Fruit fly (Drosophila melanogaster) whole organism, embryonic: ENCODE measurements around the gene CG5050.

ENCODE experiments used
- Abd-B ChIP-seq: fragments of 200-800 bp; sonication (Bioruptor generic); optimal IDR thresholded peaks from 2 replicates; lab custom pipeline; 2018; ENCODE audit warnings: missing biosample characterization, mild to moderate bottlenecking, missing genetic modification characterization, moderate library complexity
- Awh ChIP-seq: fragments of 200-800 bp; sonication (Bioruptor generic); IDR thresholded peaks from 2 replicates; pipeline ENCODE4, ENCODE4 v1.3.6; 2022; ENCODE audit warnings: missing biosample characterization, missing genetic modification characterization
- Bdp1 ChIP-seq: fragments of 200-800 bp; sonication (Bioruptor generic); optimal IDR thresholded peaks from 3 replicates; lab custom pipeline; 2016; ENCODE audit warnings: missing biosample characterization, missing genetic modification characterization
- C15 ChIP-seq: fragments of 200-800 bp; sonication (Bioruptor generic); IDR thresholded peaks from 3 replicates; pipeline ENCODE4 v1.3.6; 2022; ENCODE audit warnings: missing biosample characterization, missing genetic modification characterization
- CG11456 ChIP-seq: fragments of 200-800 bp; sonication (Bioruptor generic); IDR thresholded peaks from 3 replicates; pipeline ENCODE4 v1.3.6; 2022; ENCODE audit warnings: missing biosample characterization, missing genetic modification characterization
- CG12104 ChIP-seq: fragments of 200-800 bp; sonication (Bioruptor generic); optimal IDR thresholded peaks from 3 replicates; lab custom pipeline; 2016; ENCODE audit warnings: missing biosample characterization, missing genetic modification characterization
- CG12659 ChIP-seq: fragments of 200-800 bp; sonication (Bioruptor generic); optimal IDR thresholded peaks from 3 replicates; lab custom pipeline; 2017; ENCODE audit warnings: mild to moderate bottlenecking, missing biosample characterization, missing genetic modification reagents, missing genetic modification characterization
- CG13123 ChIP-seq: fragments of 200-800 bp; sonication (Bioruptor generic); optimal IDR thresholded peaks from 2 replicates; lab custom pipeline; 2016; ENCODE audit warnings: missing biosample characterization, missing genetic modification characterization
- CG15073 ChIP-seq: fragments of 200-800 bp; sonication (Bioruptor generic); optimal IDR thresholded peaks from 2 replicates; lab custom pipeline; 2016; ENCODE audit warnings: missing biosample characterization, missing genetic modification characterization
- CG1647 ChIP-seq: fragments of 200-800 bp; sonication (Bioruptor generic); optimal IDR thresholded peaks from 3 replicates; lab custom pipeline; 2016; ENCODE audit warnings: missing biosample characterization, missing genetic modification characterization
- CG1832 ChIP-seq: fragments of 200-800 bp; sonication (Bioruptor generic); optimal IDR thresholded peaks from 2 replicates; lab custom pipeline; 2017; ENCODE audit warnings: missing biosample characterization, mild to moderate bottlenecking, missing genetic modification characterization, inconsistent platforms
- CG2120 ChIP-seq: fragments of 200-800 bp; sonication (Bioruptor generic); optimal IDR thresholded peaks from 3 replicates; lab custom pipeline; 2016; ENCODE audit warnings: missing biosample characterization, missing genetic modification characterization
- CG2129 ChIP-seq: fragments of 200-800 bp; sonication (Bioruptor generic); IDR thresholded peaks from 2 replicates; pipeline ENCODE4 v1.3.6; 2022; ENCODE audit warnings: missing biosample characterization, missing genetic modification characterization; ENCODE audit not compliant: partially characterized antibody
- CG30431 ChIP-seq: fragments of 200-800 bp; sonication (Bioruptor generic); optimal IDR thresholded peaks from 2 replicates; lab custom pipeline; 2017; ENCODE audit warnings: missing biosample characterization, missing genetic modification characterization
- CG31224 ChIP-seq: fragments of 200-800 bp; sonication (Bioruptor generic); IDR thresholded peaks from 2 replicates; pipeline ENCODE4 v1.3.6; 2022; ENCODE audit warnings: missing biosample characterization, missing genetic modification characterization
- CG31365 ChIP-seq: fragments of 200-800 bp; sonication (Bioruptor generic); optimal IDR thresholded peaks from 2 replicates; lab custom pipeline; 2018; ENCODE audit warnings: missing biosample characterization, mild to moderate bottlenecking, missing genetic modification characterization
- CG3163 ChIP-seq: fragments of 200-800 bp; sonication (Bioruptor generic); optimal IDR thresholded peaks from 3 replicates; lab custom pipeline; 2016; ENCODE audit warnings: missing biosample characterization, missing genetic modification characterization
- CG34376 ChIP-seq: fragments of 200-800 bp; sonication (Bioruptor generic); optimal IDR thresholded peaks from 2 replicates; lab custom pipeline; 2018; ENCODE audit warnings: missing biosample characterization, mild to moderate bottlenecking, missing genetic modification characterization
- CG6272 ChIP-seq: fragments of 200-800 bp; sonication (Bioruptor generic); IDR thresholded peaks from 2 replicates; pipeline ENCODE4 v1.3.6; 2022; ENCODE audit warnings: missing biosample characterization, missing genetic modification characterization
- CG6765 ChIP-seq: fragments of 200-800 bp; sonication (Bioruptor generic); optimal IDR thresholded peaks from 3 replicates; lab custom pipeline; 2017; ENCODE audit warnings: missing biosample characterization, mild to moderate bottlenecking, missing genetic modification characterization
- CG7372 ChIP-seq: fragments of 200-800 bp; sonication (Bioruptor generic); IDR thresholded peaks from 2 replicates; pipeline ENCODE4 v1.3.6; 2022; ENCODE audit warnings: missing biosample characterization, missing genetic modification characterization
- CG7963 ChIP-seq: fragments of 200-800 bp; sonication (Bioruptor generic); IDR thresholded peaks from 3 replicates; pipeline ENCODE4 v1.3.6; 2022; ENCODE audit warnings: missing biosample characterization, missing genetic modification characterization; ENCODE audit not compliant: partially characterized antibody
- CG9215 ChIP-seq: fragments of 200-800 bp; sonication (Bioruptor generic); IDR thresholded peaks from 2 replicates; pipeline ENCODE4 v1.3.6; 2022; ENCODE audit warnings: missing biosample characterization, missing genetic modification characterization
- CG9876 ChIP-seq: fragments of 200-800 bp; sonication (Bioruptor generic); optimal IDR thresholded peaks from 2 replicates; lab custom pipeline; 2016; ENCODE audit warnings: missing biosample characterization, missing genetic modification characterization
- Dref ChIP-seq: fragments of 200-800 bp; sonication (Bioruptor generic); IDR thresholded peaks from 2 replicates; pipeline ENCODE4 v1.3.6; 2022; ENCODE audit warnings: missing biosample characterization, missing genetic modification characterization
- H15 ChIP-seq: fragments of 200-800 bp; sonication (Bioruptor generic); IDR thresholded peaks from 3 replicates; pipeline ENCODE4 v1.3.6; 2022; ENCODE audit warnings: missing biosample characterization, missing genetic modification characterization
- Hr51 ChIP-seq, 2 experiments: fragments of 200-800 bp; sonication (Bioruptor generic); optimal IDR thresholded peaks; 2 replicates in 1 of 2; 3 replicates in 1 of 2; lab custom pipeline; 2016 to 2018; ENCODE audit warnings: missing biosample characterization in 2 of 2, missing genetic modification characterization in 2 of 2, mild to moderate bottlenecking in 1 of 2, moderate library complexity in 1 of 2
- Lhr ChIP-seq: fragments of 200-800 bp; sonication (Bioruptor generic); optimal IDR thresholded peaks from 3 replicates; lab custom pipeline; 2017; ENCODE audit warnings: mild to moderate bottlenecking, missing biosample characterization, missing genetic modification reagents, missing genetic modification characterization
- Myb ChIP-seq: fragments of 200-800 bp; sonication (Bioruptor generic); optimal IDR thresholded peaks from 2 replicates; lab custom pipeline; 2016; ENCODE audit warnings: missing biosample characterization, missing genetic modification characterization
- NFAT ChIP-seq: fragments of 200-800 bp; sonication (Bioruptor generic); IDR thresholded peaks from 2 replicates; pipeline ENCODE4 v1.3.6; 2022; ENCODE audit warnings: missing biosample characterization, missing genetic modification characterization
- Optix ChIP-seq: fragments of 200-800 bp; sonication (Bioruptor generic); IDR thresholded peaks from 3 replicates; pipeline ENCODE4 v1.3.6; 2022; ENCODE audit warnings: missing biosample characterization, missing genetic modification characterization
- Side ChIP-seq: fragments of 200-800 bp; sonication (Bioruptor generic); optimal IDR thresholded peaks from 2 replicates; lab custom pipeline; 2016; ENCODE audit warnings: missing biosample characterization, missing genetic modification characterization
- Usf ChIP-seq: fragments of 200-800 bp; sonication (Bioruptor generic); optimal IDR thresholded peaks from 2 replicates; lab custom pipeline; 2017; ENCODE audit warnings: missing genotype, missing biosample characterization, missing genetic modification characterization
- Vsx1 ChIP-seq: fragments of 200-800 bp; sonication (Bioruptor generic); optimal IDR thresholded peaks from 2 replicates; lab custom pipeline; 2017; ENCODE audit warnings: missing biosample characterization, mild to moderate bottlenecking, missing genetic modification characterization, missing genetic modification reagents
- al ChIP-seq: fragments of 200-800 bp; sonication (Bioruptor generic); IDR thresholded peaks from 2 replicates; pipeline ENCODE4 v1.3.6; 2022; ENCODE audit warnings: missing biosample characterization, missing genetic modification characterization
- crp ChIP-seq, 2 experiments: fragments of 200-800 bp; sonication (Bioruptor generic); optimal IDR thresholded peaks; 2 replicates in 1 of 2; 3 replicates in 1 of 2; lab custom pipeline; 2017; ENCODE audit warnings: missing biosample characterization in 2 of 2, missing genetic modification characterization in 2 of 2, mild to moderate bottlenecking in 1 of 2, moderate library complexity in 1 of 2
- dmrt99B ChIP-seq: fragments of 200-800 bp; sonication (Bioruptor generic); optimal IDR thresholded peaks from 2 replicates; lab custom pipeline; 2018; ENCODE audit warnings: missing biosample characterization, mild to moderate bottlenecking, missing genetic modification characterization, moderate library complexity
- eve ChIP-seq, 2 experiments: fragments of >200 bp; optimal IDR thresholded peaks; 2 replicates each; lab custom pipeline; 2017; ENCODE audit warnings: missing biosample characterization in 2 of 2, missing genetic modification characterization in 2 of 2
- ewg ChIP-seq: fragments of 200-800 bp; sonication (Bioruptor generic); optimal IDR thresholded peaks from 3 replicates; lab custom pipeline; 2017; ENCODE audit warnings: mild to moderate bottlenecking, missing biosample characterization, missing genetic modification reagents, missing genetic modification characterization
- fd3F ChIP-seq: fragments of 200-800 bp; sonication (Bioruptor generic); optimal IDR thresholded peaks from 2 replicates; lab custom pipeline; 2018; ENCODE audit warnings: missing biosample characterization, mild to moderate bottlenecking, missing genetic modification characterization, moderate library complexity
- gro ChIP-seq: fragments of 200-800 bp; sonication (Bioruptor generic); optimal IDR thresholded peaks from 2 replicates; lab custom pipeline; 2016; ENCODE audit warnings: missing biosample characterization, missing genetic modification characterization
- gt ChIP-seq: fragments of 200-800 bp; sonication (Bioruptor generic); IDR thresholded peaks from 2 replicates; pipeline ENCODE4 v1.3.6; 2022; ENCODE audit warnings: missing biosample characterization, missing genetic modification characterization
- inv ChIP-seq: fragments of 200-800 bp; sonication (Bioruptor generic); IDR thresholded peaks from 2 replicates; pipeline ENCODE4 v1.3.6; 2022; ENCODE audit warnings: missing biosample characterization, missing genetic modification characterization; ENCODE audit not compliant: partially characterized antibody
- kni ChIP-seq: fragments of 200-800 bp; sonication (Bioruptor generic); optimal IDR thresholded peaks from 3 replicates; lab custom pipeline; 2017; ENCODE audit warnings: mild to moderate bottlenecking, missing biosample characterization, missing genetic modification reagents, missing genetic modification characterization
- mam ChIP-seq: fragments of 200-800 bp; sonication (Bioruptor generic); optimal IDR thresholded peaks from 3 replicates; lab custom pipeline; 2016; ENCODE audit warnings: missing biosample characterization, missing genetic modification characterization
- repo ChIP-seq: fragments of 200-800 bp; sonication (Bioruptor generic); optimal IDR thresholded peaks from 2 replicates; lab custom pipeline; 2016; ENCODE audit warnings: missing biosample characterization, missing genetic modification characterization
- seq ChIP-seq: fragments of 200-800 bp; sonication (Bioruptor generic); IDR thresholded peaks from 2 replicates; pipeline ENCODE4 v1.3.6; 2022; ENCODE audit warnings: missing biosample characterization, missing genetic modification characterization
- toy ChIP-seq: fragments of 200-800 bp; sonication (Bioruptor generic); IDR thresholded peaks from 2 replicates; pipeline ENCODE4 v1.3.6; 2022; ENCODE audit warnings: missing biosample characterization, missing genetic modification characterization
- yki ChIP-seq: fragments of >200 bp; optimal IDR thresholded peaks from 3 replicates; lab custom pipeline; 2018
- zen ChIP-seq: fragments of 200-800 bp; sonication (Bioruptor generic); optimal IDR thresholded peaks from 3 replicates; lab custom pipeline; 2018; ENCODE audit warnings: missing biosample characterization, mild to moderate bottlenecking, missing genetic modification characterization, moderate library complexity

Gene CG5050

dm6 chr2L:17480943-17481580, 28.3 kb downstream of the CG5050 start, which contains the start of the genes fws and Lamtor3 (continued):
- peak; percentile 79 for TF ChIP-seq CG34376 (GFP tag; lab: Kevin White, UChicago)
- TF ChIP-seq CG11456 (GFP tag; lab: Robert Waterston, UW) = peak; percentile 99
- peak; percentile 99 for TF ChIP-seq NFAT (GFP tag; lab: Robert Waterston, UW)
- TF ChIP-seq fd3F (GFP tag; lab: Kevin White, UChicago) = peak; percentile 98
- TF ChIP-seq eve (GFP tag; optimal IDR thresholded peaks at IDR 0.05; lab: Kevin White, UChicago) = no peak
- peak; percentile 98 for TF ChIP-seq CG30431
- peak; percentile 99 for TF ChIP-seq H15 (GFP tag; lab: Robert Waterston, UW)
- 0 out of 3 replicates have a peak, but pooled peaks have one; percentile 43 for TF ChIP-seq CG7963
- peak; percentile 95 for TF ChIP-seq Vsx1 (GFP tag; lab: Kevin White, UChicago)
- TF ChIP-seq zen (tag; lab: Kevin White, UChicago) = peak; percentile 98
- TF ChIP-seq Hr51 (GFP tag; optimal IDR thresholded peaks at IDR 0.05; lab: Kevin White, UChicago) = peak; percentile 91 to 98
- peak; percentile 88 for TF ChIP-seq CG13123 (GFP tag; lab: Kevin White, UChicago)
- TF ChIP-seq CG9876 (GFP tag; lab: Kevin White, UChicago) = peak; percentile 60
- TF ChIP-seq mam (GFP tag; lab: Kevin White, UChicago) = peak; percentile 87
- peak; percentile 80 for TF ChIP-seq CG31365 (tag; lab: Kevin White, UChicago)
- TF ChIP-seq Side (GFP tag; lab: Kevin White, UChicago) = peak; percentile 72
- TF ChIP-seq gt (GFP tag; lab: Robert Waterston, UW) = peak; percentile 98
- TF ChIP-seq CG15073 = peak; percentile 79
- TF ChIP-seq Awh (GFP tag; lab: Robert Waterston, UW) = peak; percentile 99
- no peak; the same call in 1 of the 2 replicates for TF ChIP-seq inv
- peak; percentile 97 for TF ChIP-seq ewg (GFP tag; lab: Kevin White, UChicago)
- peak; percentile 74 for TF ChIP-seq Dref (GFP tag; lab: Robert Waterston, UW)
- peak; percentile 98 for TF ChIP-seq toy
- TF ChIP-seq Bdp1 (GFP tag; lab: Kevin White, UChicago) = peak; percentile 82
- TF ChIP-seq CG12104 (GFP tag; lab: Kevin White, UChicago) = peak; percentile 87
- TF ChIP-seq CG7372 (GFP tag; lab: Robert Waterston, UW) = peak; percentile 99
- peak; percentile 99 for TF ChIP-seq Optix (GFP tag; lab: Robert Waterston, UW)
- TF ChIP-seq CG12659 = peak; percentile 99
- peak; percentile 93 for TF ChIP-seq Lhr (GFP tag; lab: Kevin White, UChicago)
- TF ChIP-seq yki = no peak
- TF ChIP-seq dmrt99B = peak; percentile 98
- peak; percentile 98 for TF ChIP-seq C15 (GFP tag; lab: Robert Waterston, UW)
- peak; percentile 73 for TF ChIP-seq gro (GFP tag; lab: Kevin White, UChicago)
- TF ChIP-seq crp (GFP tag; optimal IDR thresholded peaks at IDR 0.05; lab: Kevin White, UChicago) = peak in 1 of 2 experiments; percentile 87
- TF ChIP-seq CG9215 (GFP tag; lab: Robert Waterston, UW) = peak; percentile 98
- TF ChIP-seq CG6765 = peak; percentile 91
- no peak for TF ChIP-seq kni (GFP tag; lab: Kevin White, UChicago)
- TF ChIP-seq CG2129 (GFP tag; lab: Robert Waterston, UW) = no peak
- peak; percentile 58 for TF ChIP-seq CG3163 (GFP tag; lab: Kevin White, UChicago)
- peak; percentile 97 for TF ChIP-seq Usf
- TF ChIP-seq CG6272 (GFP tag; lab: Robert Waterston, UW) = peak; percentile 99
- TF ChIP-seq seq (GFP tag; lab: Robert Waterston, UW) = peak; percentile 99
- peak; percentile 83 for TF ChIP-seq CG1647 (GFP tag; lab: Kevin White, UChicago)
- TF ChIP-seq Abd-B = peak; percentile 98
- peak; percentile 53 for TF ChIP-seq repo (GFP tag; lab: Kevin White, UChicago)
- TF ChIP-seq CG2120 (GFP tag; lab: Kevin White, UChicago) = peak; percentile 98
- TF ChIP-seq Myb (GFP tag; lab: Kevin White, UChicago) = peak; percentile 70
- TF ChIP-seq al (GFP tag; lab: Robert Waterston, UW) = peak; percentile 99
- TF ChIP-seq CG1832 = no peak
- TF ChIP-seq CG31224 (GFP tag; lab: Robert Waterston, UW) = peak; percentile 97
